Fruit fly (Drosophila melanogaster) ovary, adult (tissue): ENCODE data around the gene Aldh7A1.

Experiments used
- CG17801 ChIP-seq: fragments of 200-800 bp; optimal IDR thresholded peaks from 2 replicates; lab custom pipeline; 2019; ENCODE audit warnings: missing biosample characterization, mild to moderate bottlenecking, missing genetic modification characterization, moderate library complexity; ENCODE audit not compliant: partially characterized antibody

Aldh7A1 gene

dm6 chr3L:19268720-19269401 is at the start of gene Aldh7A1, which contains the start of gene CG14085:
TSS of gene Aldh7A1 (minus strand) at chr3L:19268913.
TSS of gene CG14085 (plus strand) at chr3L:19269351.
- no peak for TF ChIP-seq CG17801 (GFP tag; lab: Kevin White, UChicago)

dm6 chr3L:19316638-19317037 is 47.9 kb upstream of the Aldh7A1 start:
- TF ChIP-seq CG17801 (GFP tag; lab: Kevin White, UChicago): no peak

dm6 chr3L:19314877-19315276 is 46.2 kb upstream of the Aldh7A1 start:
- TF ChIP-seq CG17801 (GFP tag; lab: Kevin White, UChicago): no peak

- TF ChIP-seq CG17801 (GFP tag; lab: Kevin White, UChicago): peak; percentile 58
Measured at dm6 chr3L:19294613-19295299, 26.0 kb upstream of the Aldh7A1 start.

- TF ChIP-seq CG17801 (GFP tag; lab: Kevin White, UChicago): no peak
Measured at dm6 chr3L:19294235-19294612, 25.5 kb upstream of the Aldh7A1 start, which contains the start of gene fal. TSS of gene fal (plus strand) at chr3L:19294564.

dm6 chr3L:19293178-19293741 is 24.5 kb upstream of the Aldh7A1 start:
- no peak for TF ChIP-seq CG17801 (GFP tag; lab: Kevin White, UChicago)

- peak; percentile 50 for TF ChIP-seq CG17801 (GFP tag; lab: Kevin White, UChicago)
Measured at dm6 chr3L:19292440-19293175, 23.9 kb upstream of the Aldh7A1 start, which contains the start of gene Gbs-76A. TSS of gene Gbs-76A (minus strand) at chr3L:19292766.

- TF ChIP-seq CG17801 (GFP tag; lab: Kevin White, UChicago): no peak
Measured at dm6 chr3L:19291465-19292413, 23.0 kb upstream of the Aldh7A1 start.

- no peak for TF ChIP-seq CG17801 (GFP tag; lab: Kevin White, UChicago)
Measured at dm6 chr3L:19289411-19289810, 20.7 kb upstream of the Aldh7A1 start.

- no peak for TF ChIP-seq CG17801 (GFP tag; lab: Kevin White, UChicago)
Measured at dm6 chr3L:19288395-19288969, 19.8 kb upstream of the Aldh7A1 start.

- no peak for TF ChIP-seq CG17801 (GFP tag; lab: Kevin White, UChicago)
Measured at dm6 chr3L:19280700-19281099, 12.0 kb upstream of the Aldh7A1 start, which contains the start of gene CG14089. TSS of gene CG14089 (minus strand) at chr3L:19280800.

dm6 chr3L:19280283-19280682 is 11.6 kb upstream of the Aldh7A1 start:
- TF ChIP-seq CG17801 (GFP tag; lab: Kevin White, UChicago): no peak

dm6 chr3L:19275491-19275890 is 6.8 kb upstream of the Aldh7A1 start, which contains the start of gene CG14086:
TSS of gene CG14086 (plus strand) at chr3L:19275791.
- TF ChIP-seq CG17801 (GFP tag; lab: Kevin White, UChicago): no peak
